Fruit fly (Drosophila melanogaster) whole organism, adult: ENCODE measurements around the gene CG34301.

ENCODE experiments used
- CG11617 ChIP-seq: fragments of 200-800 bp; sonication (Bioruptor generic); optimal IDR thresholded peaks from 2 replicates; lab custom pipeline; 2017; ENCODE audit warnings: mild to moderate bottlenecking, missing biosample characterization, missing genetic modification reagents, missing genetic modification characterization
- CG12768 ChIP-seq: fragments of 200-800 bp; sonication (Bioruptor generic); optimal IDR thresholded peaks from 2 replicates; lab custom pipeline; 2017; ENCODE audit warnings: missing biosample characterization, missing genetic modification characterization, mild to moderate bottlenecking, moderate library complexity, missing genetic modification reagents
- CG14711 ChIP-seq: fragments of 200-800 bp; sonication (Bioruptor generic); optimal IDR thresholded peaks from 2 replicates; lab custom pipeline; 2018; ENCODE audit warnings: missing biosample characterization, mild to moderate bottlenecking, missing genetic modification characterization, moderate library complexity
- CG1620 ChIP-seq: fragments of 200-800 bp; sonication (Bioruptor generic); optimal IDR thresholded peaks from 2 replicates; lab custom pipeline; 2016; ENCODE audit warnings: missing biosample characterization, missing genetic modification characterization
- CG33017 ChIP-seq: fragments of 200-800 bp; sonication (Bioruptor generic); optimal IDR thresholded peaks from 2 replicates; lab custom pipeline; 2018; ENCODE audit warnings: missing biosample characterization, mild to moderate bottlenecking, missing genetic modification characterization, moderate library complexity
- CG5204 ChIP-seq: fragments of 200-800 bp; sonication (Bioruptor generic); optimal IDR thresholded peaks from 2 replicates; lab custom pipeline; 2016; ENCODE audit warnings: missing biosample characterization, missing genetic modification characterization
- CG7045 ChIP-seq: fragments of 200-800 bp; sonication (Bioruptor generic); optimal IDR thresholded peaks from 2 replicates; lab custom pipeline; 2017; ENCODE audit warnings: missing biosample characterization, mild to moderate bottlenecking, missing genetic modification characterization
- CG7101 ChIP-seq: fragments of 200-800 bp; sonication (Bioruptor generic); optimal IDR thresholded peaks from 2 replicates; lab custom pipeline; 2018; ENCODE audit warnings: missing biosample characterization, mild to moderate bottlenecking, missing genetic modification characterization, moderate library complexity
- Clk ChIP-seq: fragments of 200-800 bp; sonication (Bioruptor generic); optimal IDR thresholded peaks from 2 replicates; lab custom pipeline; 2017; ENCODE audit warnings: missing biosample characterization, missing genetic modification characterization
- Crg-1 ChIP-seq: fragments of 200-800 bp; sonication (Bioruptor generic); optimal IDR thresholded peaks from 2 replicates; lab custom pipeline; 2016; ENCODE audit warnings: missing biosample characterization, missing genetic modification characterization
- Hr96 ChIP-seq: fragments of 200-800 bp; sonication (Bioruptor generic); optimal IDR thresholded peaks from 2 replicates; lab custom pipeline; 2016; ENCODE audit warnings: missing biosample characterization, missing genetic modification characterization
- Mnt ChIP-seq: fragments of 200-800 bp; sonication (Bioruptor generic); optimal IDR thresholded peaks from 2 replicates; lab custom pipeline; 2016; ENCODE audit warnings: missing biosample characterization, mild to moderate bottlenecking, missing genetic modification characterization
- bab1 ChIP-seq: fragments of 200-800 bp; sonication (Bioruptor generic); optimal IDR thresholded peaks from 3 replicates; lab custom pipeline; 2019; ENCODE audit warnings: missing biosample characterization, mild to moderate bottlenecking, missing genetic modification characterization, moderate library complexity
- cic ChIP-seq: fragments of 200-800 bp; sonication (Bioruptor generic); optimal IDR thresholded peaks from 2 replicates; lab custom pipeline; 2017; ENCODE audit warnings: missing biosample characterization, mild to moderate bottlenecking, missing genetic modification characterization, moderate library complexity
- cnc ChIP-seq, 2 experiments: fragments of >200 bp; optimal IDR thresholded peaks; 2 replicates each; lab custom pipeline; 2017
- kay ChIP-seq: fragments of 200-800 bp; sonication (Bioruptor generic); peaks from one replicate; lab custom pipeline; 2016; ENCODE audit warnings: missing biosample characterization, missing genetic modification characterization, borderline replicate concordance
- ovo ChIP-seq: fragments of 200-800 bp; sonication (Bioruptor generic); optimal IDR thresholded peaks from 2 replicates; lab custom pipeline; 2016; ENCODE audit warnings: missing biosample characterization, missing genetic modification characterization
- pad ChIP-seq: fragments of 200-800 bp; sonication (Bioruptor generic); optimal IDR thresholded peaks from 3 replicates; lab custom pipeline; 2017; ENCODE audit warnings: missing biosample characterization, missing genetic modification characterization, mild to moderate bottlenecking, moderate library complexity, missing genetic modification reagents
- tj ChIP-seq: fragments of 200-800 bp; sonication (Bioruptor generic); optimal IDR thresholded peaks from 3 replicates; lab custom pipeline; 2017; ENCODE audit warnings: missing biosample characterization, mild to moderate bottlenecking, missing genetic modification characterization, moderate library complexity
- toe ChIP-seq: fragments of 200-800 bp; sonication (Bioruptor generic); optimal IDR thresholded peaks from 2 replicates; lab custom pipeline; 2016; ENCODE audit warnings: missing biosample characterization, missing genetic modification characterization

The CG34301 gene

DNA sequence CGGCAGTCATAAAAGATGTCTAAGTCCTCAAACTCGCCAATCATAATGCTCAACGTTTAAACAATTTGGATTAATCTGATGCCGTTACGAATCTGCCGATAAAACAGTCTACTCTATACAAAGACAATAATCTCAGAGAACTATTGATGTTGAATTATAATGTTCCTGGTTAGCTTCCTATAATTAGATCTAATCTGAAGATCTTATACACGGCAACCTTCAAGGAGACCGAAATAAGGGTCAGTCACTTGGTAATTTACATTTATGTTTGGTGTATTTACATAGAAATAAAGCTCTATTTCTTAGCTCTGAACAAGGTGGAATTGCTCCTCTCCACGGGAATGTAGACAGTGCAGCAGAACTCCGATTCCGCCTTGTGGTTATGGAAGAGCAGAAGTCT lies 7.5 kb downstream of the CG34301 start, which contains the start of gene CG33189:
Gene CG33189, minus strand, starts transcription at position 101 of the 400 bp plus-strand sequence.
- no peak for TF ChIP-seq cic
- no peak for TF ChIP-seq CG1620 (GFP tag; lab: Kevin White, UChicago)
- TF ChIP-seq CG5204: no peak
- TF ChIP-seq ovo (GFP tag; lab: Kevin White, UChicago): no peak
- TF ChIP-seq CG12768 (GFP tag; lab: Kevin White, UChicago): no peak

DNA sequence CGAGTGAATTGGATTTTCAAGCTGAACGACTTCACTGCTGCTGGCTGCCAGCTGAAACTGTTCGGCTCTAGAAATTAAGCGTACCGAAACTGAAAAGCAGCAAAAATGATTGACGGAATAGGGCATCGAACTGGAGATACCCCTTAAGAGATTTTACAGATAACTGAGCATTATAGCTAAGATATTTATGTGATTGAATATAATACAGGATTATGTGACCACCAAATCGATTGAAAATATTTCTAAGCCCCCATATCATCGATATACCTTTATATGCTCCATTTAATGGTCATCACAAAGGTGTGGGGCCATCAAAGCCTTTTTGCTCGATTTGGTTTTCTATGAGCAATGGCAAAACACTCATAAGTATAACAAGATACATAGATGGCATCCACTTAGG lies 11.6 kb downstream of the CG34301 start:
- TF ChIP-seq Crg-1 (no peak), CG7045 (GFP tag; lab: Kevin White, UChicago) (no peak), CG12768 (GFP tag; lab: Kevin White, UChicago) (no peak), CG7101 (no peak), CG5204 (no peak), pad (GFP tag; lab: Kevin White, UChicago) (no peak), Mnt (GFP tag; lab: Kevin White, UChicago) (no peak), CG11617 (no peak), bab1 (GFP tag; lab: Kevin White, UChicago) (no peak), ovo (GFP tag; lab: Kevin White, UChicago) (no peak), Hr96 (no peak), Clk (GFP tag; lab: Kevin White, UChicago) (no peak), CG33017 (tag; lab: Kevin White, UChicago) (no peak), CG14711 (tag; lab: Kevin White, UChicago) (no peak), cnc (optimal IDR thresholded peaks at IDR 0.05; lab: Kevin White, UChicago) (no peak)

DNA sequence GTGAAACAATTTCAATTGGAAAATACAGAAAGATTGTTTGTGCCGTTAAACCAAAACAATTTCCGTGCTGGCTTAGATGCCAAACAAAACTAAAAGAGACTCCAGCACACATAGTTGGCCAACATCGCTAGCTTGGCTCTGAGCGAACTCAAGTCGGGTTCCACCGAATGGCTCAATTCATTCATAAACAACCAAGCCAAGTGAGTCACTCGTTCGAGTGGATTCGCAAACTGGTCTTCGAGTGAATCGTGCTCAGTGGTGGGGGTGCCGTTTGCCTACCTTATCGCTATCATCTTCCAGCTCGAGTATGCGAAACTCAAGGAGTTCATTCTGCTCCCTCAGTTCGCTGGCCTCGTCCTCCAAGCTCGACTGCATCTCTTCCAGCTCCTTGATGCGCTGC lies 12.2 kb downstream of the CG34301 start:
- TF ChIP-seq CG14711 (tag; lab: Kevin White, UChicago): no peak
- TF ChIP-seq Mnt (GFP tag; lab: Kevin White, UChicago): no peak
- no peak for TF ChIP-seq Crg-1

DNA sequence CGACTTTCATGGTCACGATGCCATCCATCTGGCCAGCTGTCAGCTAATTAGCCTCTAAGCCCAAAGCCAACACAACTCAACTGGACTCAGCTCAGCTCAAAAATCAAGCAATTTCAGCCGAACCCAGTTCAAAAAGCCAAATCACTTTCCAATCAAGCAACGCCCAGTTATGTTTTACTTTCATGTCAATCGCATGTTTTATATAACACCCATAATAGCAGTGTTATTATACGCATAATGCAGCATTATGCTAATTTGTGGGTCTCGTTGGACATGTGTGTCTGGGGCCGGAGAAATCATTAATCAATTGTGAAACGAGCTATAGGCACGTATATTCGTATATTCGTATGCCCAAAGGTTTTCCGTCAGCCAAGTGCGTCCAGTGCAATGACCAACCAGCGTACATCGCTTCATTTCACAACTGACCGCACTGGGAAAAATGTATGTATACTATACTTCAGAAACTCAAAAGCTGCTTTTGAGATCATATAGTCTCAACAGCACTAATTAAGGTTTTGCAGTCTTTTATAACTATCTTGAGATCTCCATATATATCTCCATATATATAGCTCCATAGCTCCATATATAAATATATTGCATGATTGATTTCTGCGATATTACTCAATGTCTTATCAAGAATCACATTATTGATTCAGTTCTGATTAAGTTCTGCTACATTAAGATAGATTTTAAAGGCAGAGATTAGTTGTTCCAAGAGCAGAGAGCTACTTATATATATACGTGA lies 14.5 kb downstream of the CG34301 start:
- TF ChIP-seq CG14711 (tag; lab: Kevin White, UChicago) (no peak), CG7101 (no peak)

DNA sequence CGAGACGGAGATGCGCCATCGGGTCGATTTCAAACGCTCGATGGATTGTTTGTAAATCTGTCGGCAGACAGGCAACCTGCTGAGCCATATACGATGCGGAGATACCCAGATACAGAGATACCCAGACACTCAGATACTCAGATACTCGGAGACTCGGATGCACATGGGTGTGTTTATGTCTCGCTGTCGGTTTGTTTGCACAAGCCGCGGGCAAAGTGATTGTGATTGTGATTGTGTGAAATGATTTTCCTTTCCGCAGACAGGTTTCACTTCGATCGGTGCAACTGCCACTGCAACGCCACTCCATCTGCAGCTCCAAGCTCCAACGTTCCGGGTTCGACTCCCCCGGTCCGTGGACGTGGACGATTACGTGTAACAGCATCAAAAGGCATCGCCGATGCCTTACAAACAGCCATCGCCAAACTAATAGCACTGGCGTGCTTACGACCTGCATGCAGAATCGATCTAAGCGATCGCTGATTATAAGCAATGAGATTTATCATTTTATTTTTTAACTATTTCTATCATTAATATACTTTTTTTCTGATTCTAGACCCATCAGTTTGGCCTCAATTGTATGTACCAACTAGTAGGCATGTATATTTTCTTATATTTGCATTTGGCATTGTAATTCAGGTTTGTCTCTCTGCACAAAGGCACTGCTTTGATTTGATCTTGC lies 15.6 kb downstream of the CG34301 start:
- TF ChIP-seq CG1620 (GFP tag; lab: Kevin White, UChicago) (no peak), cic (no peak), Mnt (GFP tag; lab: Kevin White, UChicago) (no peak), Clk (GFP tag; lab: Kevin White, UChicago) (no peak), tj (GFP tag; lab: Kevin White, UChicago) (no peak), bab1 (GFP tag; lab: Kevin White, UChicago) (no peak), CG7101 (no peak), CG5204 (no peak), CG14711 (tag; lab: Kevin White, UChicago) (no peak), CG33017 (tag; lab: Kevin White, UChicago) (no peak), cnc (optimal IDR thresholded peaks at IDR 0.05; lab: Kevin White, UChicago) (no peak), CG12768 (GFP tag; lab: Kevin White, UChicago) (no peak), CG11617 (no peak), kay (no peak), ovo (GFP tag; lab: Kevin White, UChicago) (no peak), Hr96 (no peak), pad (GFP tag; lab: Kevin White, UChicago) (no peak), toe (GFP tag; lab: Kevin White, UChicago) (no peak), Crg-1 (no peak), CG7045 (GFP tag; lab: Kevin White, UChicago) (no peak)

DNA sequence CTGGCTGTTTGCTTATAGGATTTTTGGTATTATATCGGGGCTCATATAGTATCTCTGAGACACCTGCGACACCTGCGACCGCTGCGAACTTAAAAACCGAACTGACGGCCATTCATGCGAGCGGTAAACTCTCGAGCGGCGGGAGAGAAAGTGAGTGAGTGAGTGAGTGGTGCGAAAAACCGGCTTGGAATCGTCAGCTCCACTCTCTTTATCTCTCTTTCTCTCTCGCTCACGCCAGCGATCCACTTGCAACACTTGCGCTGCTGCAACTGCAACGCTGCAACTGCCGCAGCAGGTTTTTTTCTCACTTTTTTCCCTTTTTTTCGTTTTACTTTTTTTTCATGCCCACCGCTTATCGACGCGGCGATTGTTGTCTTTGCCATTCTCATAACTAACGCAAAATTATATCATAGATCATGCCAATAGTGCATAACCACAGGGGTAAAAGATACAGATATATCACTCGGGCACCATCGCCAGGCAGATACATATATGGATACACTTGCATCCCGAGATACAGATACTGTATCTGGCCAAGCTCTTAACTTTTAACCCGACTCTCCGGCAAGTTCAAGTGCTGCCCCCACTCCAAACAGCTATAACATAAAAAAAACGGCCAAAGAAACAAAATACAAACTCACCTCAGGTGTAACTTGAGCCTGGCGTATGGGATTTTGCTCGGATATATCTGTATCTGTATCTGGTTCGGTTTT lies 19.4 kb downstream of the CG34301 start:
- TF ChIP-seq Crg-1: no peak
- no peak for TF ChIP-seq CG12768 (GFP tag; lab: Kevin White, UChicago)
- TF ChIP-seq CG11617: no peak
- TF ChIP-seq CG14711 (tag; lab: Kevin White, UChicago): no peak
- no peak for TF ChIP-seq CG1620 (GFP tag; lab: Kevin White, UChicago)
- TF ChIP-seq CG33017 (tag; lab: Kevin White, UChicago): no peak

DNA sequence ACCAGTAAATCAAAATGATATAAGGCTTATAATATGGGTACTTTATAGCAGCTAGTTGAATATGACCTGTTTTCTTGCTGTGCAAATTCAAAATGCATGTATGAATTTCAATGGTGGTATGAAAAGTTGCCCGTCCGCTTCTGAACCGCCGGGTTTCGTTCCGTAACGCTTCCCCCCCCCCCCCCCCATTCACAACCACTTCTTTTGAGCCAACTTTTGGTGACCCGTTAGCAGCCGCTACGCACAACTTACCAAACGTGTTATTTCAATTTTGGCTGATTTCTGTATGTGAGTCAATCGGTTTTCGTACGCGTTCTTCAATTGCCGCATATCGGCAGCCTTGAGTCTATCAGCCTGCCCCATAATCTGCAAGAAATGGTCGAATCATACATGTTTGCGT lies 20.5 kb downstream of the CG34301 start:
- TF ChIP-seq bab1 (GFP tag; lab: Kevin White, UChicago): no peak
- no peak for TF ChIP-seq Hr96
- no peak for TF ChIP-seq pad (GFP tag; lab: Kevin White, UChicago)
- no peak for TF ChIP-seq CG14711 (tag; lab: Kevin White, UChicago)
- TF ChIP-seq CG7045 (GFP tag; lab: Kevin White, UChicago): no peak
- no peak for TF ChIP-seq CG12768 (GFP tag; lab: Kevin White, UChicago)
